Fruit fly (Drosophila melanogaster) whole organism, wandering third instar larva: ENCODE results near the gene CG46468.

Experiments used
- Abd-B ChIP-seq: fragments of >200 bp; optimal IDR thresholded peaks from 2 replicates; lab custom pipeline; 2017; ENCODE audit warnings: missing biosample characterization, missing genetic modification characterization
- CG32264 ChIP-seq: fragments of 200-800 bp; sonication (Bioruptor generic); optimal IDR thresholded peaks from 2 replicates; lab custom pipeline; 2016; ENCODE audit warnings: missing biosample characterization, missing genetic modification characterization
- CG9705 ChIP-seq: fragments of 200-800 bp; sonication (Bioruptor generic); optimal IDR thresholded peaks from 2 replicates; lab custom pipeline; 2018; ENCODE audit warnings: missing biosample characterization, mild to moderate bottlenecking, missing genetic modification characterization
- CrebA ChIP-seq: fragments of 200-800 bp; sonication (Bioruptor generic); optimal IDR thresholded peaks from 2 replicates; lab custom pipeline; 2016; ENCODE audit warnings: missing biosample characterization, mild to moderate bottlenecking, missing genetic modification characterization, borderline replicate concordance
- Dfd ChIP-seq: fragments of >200 bp; optimal IDR thresholded peaks from 2 replicates; lab custom pipeline; 2017; ENCODE audit warnings: missing biosample characterization, missing genetic modification characterization
- Dif ChIP-seq: fragments of 200-275, 200-300 bp; sonication (Bioruptor generic); optimal IDR thresholded peaks from 2 replicates; lab custom pipeline; 2018; ENCODE audit warnings: missing biosample characterization, missing genetic modification characterization; ENCODE audit not compliant: partially characterized antibody
- GATAd ChIP-seq: sonication (Bioruptor generic); optimal IDR thresholded peaks from 2 replicates; lab custom pipeline; 2016; ENCODE audit warnings: missing biosample characterization, missing genetic modification characterization
- HLH106 ChIP-seq: fragments of 200-800 bp; optimal IDR thresholded peaks from 3 replicates; lab custom pipeline; 2019; ENCODE audit warnings: missing biosample characterization, mild to moderate bottlenecking, missing genetic modification characterization, moderate library complexity
- Hnf4 ChIP-seq: fragments of 200-800 bp; sonication (Bioruptor generic); optimal IDR thresholded peaks from 2 replicates; lab custom pipeline; 2016; ENCODE audit warnings: missing biosample characterization, mild to moderate bottlenecking, missing genetic modification characterization
- Hr78 ChIP-seq: fragments of >200 bp; optimal IDR thresholded peaks from 2 replicates; lab custom pipeline; 2017; ENCODE audit warnings: missing biosample characterization, missing genetic modification characterization
- Hr83 ChIP-seq: fragments of 200-300 bp; sonication (Bioruptor generic); optimal IDR thresholded peaks from 2 replicates; lab custom pipeline; 2016; ENCODE audit warnings: missing biosample characterization, mild to moderate bottlenecking, missing genetic modification characterization, moderate library complexity; ENCODE audit not compliant: poor library complexity, severe bottlenecking
- Jra ChIP-seq: sonication (Bioruptor generic); optimal IDR thresholded peaks from 2 replicates; lab custom pipeline; 2016; ENCODE audit warnings: missing biosample characterization, missing genetic modification characterization
- Mio ChIP-seq: sonication (Bioruptor generic); optimal IDR thresholded peaks from 2 replicates; lab custom pipeline; 2016; ENCODE audit warnings: missing biosample characterization, missing genetic modification characterization
- Myc ChIP-seq: fragments of >200 bp; optimal IDR thresholded peaks from 2 replicates; lab custom pipeline; 2017
- N ChIP-seq: fragments of >200 bp; optimal IDR thresholded peaks from 2 replicates; lab custom pipeline; 2018; ENCODE audit warnings: missing biosample characterization, missing external identifiers, missing genetic modification characterization
- OdsH ChIP-seq: fragments of 200-800 bp; sonication (Bioruptor generic); optimal IDR thresholded peaks from 2 replicates; lab custom pipeline; 2016; ENCODE audit warnings: missing biosample characterization, mild to moderate bottlenecking, missing genetic modification characterization
- Rel ChIP-seq, 2 experiments: fragments of 200-800 bp; sonication (Bioruptor generic) in 1 of 2; optimal IDR thresholded peaks; 2 replicates in 1 of 2; 3 replicates in 1 of 2; lab custom pipeline; 2016 to 2019; ENCODE audit warnings: mild to moderate bottlenecking in 2 of 2, missing biosample characterization in 2 of 2, missing genetic modification characterization in 2 of 2, moderate library complexity in 1 of 2
- Sp1 ChIP-seq: fragments of 200-800 bp; sonication (Bioruptor generic); optimal IDR thresholded peaks from 3 replicates; lab custom pipeline; 2019; ENCODE audit warnings: missing biosample characterization, mild to moderate bottlenecking, missing genetic modification characterization, moderate library complexity
- Vsx2 ChIP-seq: fragments of 200-300, 225-300 bp; sonication (Bioruptor generic); optimal IDR thresholded peaks from 2 replicates; lab custom pipeline; 2018; ENCODE audit warnings: missing biosample characterization, missing genetic modification characterization; ENCODE audit not compliant: partially characterized antibody
- br ChIP-seq: fragments of 200-800 bp; sonication (Bioruptor generic); optimal IDR thresholded peaks from 2 replicates; lab custom pipeline; 2016; ENCODE audit warnings: missing biosample characterization, missing genetic modification characterization
- brk ChIP-seq: fragments of 200-800 bp; sonication (Bioruptor generic); optimal IDR thresholded peaks from 2 replicates; lab custom pipeline; 2016; ENCODE audit warnings: missing biosample characterization, mild to moderate bottlenecking, missing genetic modification characterization
- dl ChIP-seq, 2 experiments: fragments of 175-275, 200-275 bp in 1 of 2; fragments of 200-275 bp in 1 of 2; sonication (Bioruptor generic); optimal IDR thresholded peaks; lab custom pipeline; 2018; ENCODE audit warnings: mild to moderate bottlenecking in 2 of 2, missing biosample characterization in 2 of 2, missing genetic modification characterization in 2 of 2, moderate library complexity in 2 of 2; ENCODE audit not compliant: partially characterized antibody in 2 of 2, insufficient read depth in 1 of 2
- dmrt93B ChIP-seq: fragments of 200-800 bp; sonication (Bioruptor generic); optimal IDR thresholded peaks from 2 replicates; lab custom pipeline; 2018; ENCODE audit warnings: missing biosample characterization, mild to moderate bottlenecking, missing genetic modification characterization
- dsf ChIP-seq: sonication (Bioruptor generic); optimal IDR thresholded peaks from 2 replicates; lab custom pipeline; 2016; ENCODE audit warnings: missing biosample characterization, missing genetic modification characterization, borderline replicate concordance
- ey ChIP-seq: fragments of 200-800 bp; sonication (Bioruptor generic); optimal IDR thresholded peaks from 2 replicates; lab custom pipeline; 2016; ENCODE audit warnings: missing biosample characterization, missing genetic modification characterization
- foxo ChIP-seq, 2 experiments: fragments of 200-800 bp; sonication (Bioruptor generic); optimal IDR thresholded peaks; 2 replicates in 1 of 2; 3 replicates in 1 of 2; lab custom pipeline; 2016 to 2017; ENCODE audit warnings: missing biosample characterization in 2 of 2, missing genetic modification characterization in 2 of 2
- fru ChIP-seq: fragments of 200-800 bp; sonication (Bioruptor generic); optimal IDR thresholded peaks from 3 replicates; lab custom pipeline; 2016; ENCODE audit warnings: missing biosample characterization, mild to moderate bottlenecking, missing genetic modification characterization
- h ChIP-seq: fragments of 200-800 bp; sonication (Bioruptor generic); optimal IDR thresholded peaks from 3 replicates; lab custom pipeline; 2016; ENCODE audit warnings: missing biosample characterization, mild to moderate bottlenecking, missing genetic modification characterization
- jim ChIP-seq: fragments of 175-275, 200-325 bp; sonication (Bioruptor generic); optimal IDR thresholded peaks from 2 replicates; lab custom pipeline; 2016; ENCODE audit warnings: missing biosample characterization, mild to moderate bottlenecking, missing genetic modification characterization
- lola ChIP-seq: fragments of >200 bp; optimal IDR thresholded peaks from 2 replicates; lab custom pipeline; 2017; ENCODE audit warnings: missing biosample characterization, missing genetic modification characterization
- pan ChIP-seq: fragments of >200 bp; optimal IDR thresholded peaks from 2 replicates; lab custom pipeline; 2017
- psq ChIP-seq: fragments of 200-800 bp; sonication (Bioruptor generic); optimal IDR thresholded peaks from 3 replicates; lab custom pipeline; 2017; ENCODE audit warnings: missing biosample characterization, mild to moderate bottlenecking, missing genetic modification characterization, moderate library complexity
- rgr ChIP-seq: fragments of 200-800 bp; sonication (Bioruptor generic); optimal IDR thresholded peaks from 3 replicates; lab custom pipeline; 2016; ENCODE audit warnings: missing biosample characterization, mild to moderate bottlenecking, missing genetic modification characterization
- sage ChIP-seq: fragments of 200-800 bp; sonication (Bioruptor generic); optimal IDR thresholded peaks from 2 replicates; lab custom pipeline; 2016; ENCODE audit warnings: missing biosample characterization, mild to moderate bottlenecking, missing genetic modification characterization
- sv ChIP-seq: fragments of 200-800 bp; sonication (Bioruptor generic); optimal IDR thresholded peaks from 3 replicates; lab custom pipeline; 2016; ENCODE audit warnings: missing biosample characterization, missing genetic modification characterization
- tai ChIP-seq: sonication (Bioruptor generic); optimal IDR thresholded peaks from 2 replicates; lab custom pipeline; 2016; ENCODE audit warnings: missing biosample characterization, missing genetic modification characterization
- usp ChIP-seq: fragments of >200 bp; optimal IDR thresholded peaks from 2 replicates; lab custom pipeline; 2017; ENCODE audit warnings: missing biosample characterization, missing genetic modification characterization
- woc ChIP-seq: sonication (Bioruptor generic); optimal IDR thresholded peaks from 2 replicates; lab custom pipeline; 2016; ENCODE audit warnings: missing biosample characterization, mild to moderate bottlenecking, missing genetic modification characterization

Gene CG46468

DNA sequence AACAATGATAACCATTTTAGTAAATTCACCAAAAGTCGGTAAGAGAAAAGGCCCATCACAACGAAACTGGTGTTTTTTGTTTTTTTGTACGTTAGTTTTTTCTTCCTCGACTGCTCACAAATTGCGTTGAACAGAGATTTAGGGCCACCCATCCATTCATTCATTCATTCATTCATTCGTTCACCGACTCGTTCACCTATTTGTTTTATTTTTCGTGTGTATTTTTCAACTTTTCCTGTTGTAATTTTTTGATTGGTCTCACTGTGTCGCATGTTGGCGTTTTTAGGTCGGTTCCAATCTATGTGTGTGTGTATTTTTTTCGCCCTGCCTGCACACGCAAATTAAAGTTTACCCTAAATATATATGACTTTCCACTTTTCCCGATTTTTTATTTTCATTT lies 40.3 kb downstream of the CG46468 start:
- TF ChIP-seq tai (GFP tag; lab: Kevin White, UChicago) = no peak
- TF ChIP-seq, all 38 proteins: peak for 0

DNA sequence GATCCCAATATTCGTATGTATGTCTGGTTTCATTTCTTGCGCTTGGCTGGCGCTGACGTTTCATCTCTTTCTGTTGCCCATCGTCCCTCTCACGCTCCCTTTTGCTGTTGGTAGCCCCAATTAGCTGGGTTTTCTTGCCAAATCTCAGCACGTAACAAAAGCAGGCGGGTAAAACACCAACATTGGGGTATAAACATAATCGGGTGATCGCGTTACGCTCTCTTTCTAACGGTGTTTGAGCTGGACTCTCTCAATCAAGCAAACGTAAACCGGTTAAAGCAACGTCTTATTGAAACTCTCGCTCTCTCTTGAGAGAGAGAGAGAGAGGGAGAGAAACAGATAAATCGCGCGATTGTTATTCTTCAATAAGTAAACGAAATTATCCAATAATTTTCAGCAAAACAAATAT lies 42.5 kb downstream of the CG46468 start:
- no peak for TF ChIP-seq ey (GFP tag; lab: Kevin White, UChicago)
- peak; percentile 51 for TF ChIP-seq Dif (GFP tag; lab: Kevin White, UChicago)
- no peak for TF ChIP-seq Mio
- no peak for TF ChIP-seq Dfd (GFP tag; lab: Kevin White, UChicago)
- no peak for TF ChIP-seq h (GFP tag; lab: Kevin White, UChicago)
- TF ChIP-seq Jra (GFP tag; lab: Kevin White, UChicago) = no peak
- no peak for TF ChIP-seq sv
- TF ChIP-seq CG9705 = no peak
- no peak for TF ChIP-seq dl (GFP tag; optimal IDR thresholded peaks at IDR 0.05; lab: Kevin White, UChicago; ENCODE audit: insufficient read depth in 1 of 2, partially characterized antibody in 2 of 2)
- no peak for TF ChIP-seq usp
- peak; percentile 85 for TF ChIP-seq Vsx2 (GFP tag; lab: Kevin White, UChicago)

DNA sequence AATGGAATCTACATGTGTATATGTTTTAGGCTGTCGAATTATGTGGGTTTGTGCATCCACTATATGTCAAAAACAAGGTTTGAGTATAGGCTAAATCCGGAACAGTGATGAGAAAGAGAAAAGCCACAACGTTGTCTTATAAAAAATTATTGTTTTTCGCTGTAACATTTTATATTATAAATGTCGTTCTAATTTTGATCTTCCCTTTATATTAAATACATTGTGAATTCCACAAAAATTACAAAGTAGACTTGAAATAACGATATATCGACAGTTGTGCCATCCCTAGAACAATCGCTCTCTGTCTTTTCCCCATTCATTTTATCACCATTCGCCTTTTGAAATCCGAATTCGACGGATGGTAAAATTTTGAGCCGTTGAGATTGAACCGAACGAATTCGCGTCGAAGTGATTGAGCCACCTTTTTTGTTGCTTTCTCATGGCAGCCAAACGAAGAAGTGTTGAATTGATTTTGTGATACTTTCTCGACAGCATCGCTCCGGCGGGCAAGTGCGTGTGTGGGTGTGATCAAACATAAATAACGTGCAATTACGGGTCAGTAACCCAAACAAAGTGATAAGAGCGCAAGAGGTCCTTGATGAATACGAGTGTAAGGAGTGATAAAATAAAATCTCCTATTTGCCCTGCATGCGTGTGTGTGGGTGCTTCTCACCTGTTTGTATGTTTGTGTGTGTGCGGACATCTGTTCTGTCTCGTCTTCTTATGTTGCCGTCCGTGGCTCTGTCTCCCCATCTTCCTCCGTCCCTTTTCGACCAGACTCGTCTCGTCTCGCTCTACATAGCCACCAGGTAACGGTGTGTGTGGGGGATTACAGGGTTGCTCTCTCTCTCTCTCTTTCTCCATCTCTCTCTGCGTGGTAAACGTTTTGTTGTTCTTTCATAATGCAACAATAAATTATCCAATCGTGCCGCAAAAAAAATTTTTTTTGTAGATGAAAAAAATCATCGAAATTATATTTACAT lies 44.1 kb downstream of the CG46468 start, which contains the start of gene Oatp30B:
TSS of gene Oatp30B (plus strand) at position 325 of the 983 bp plus-strand sequence.
- TF ChIP-seq Hr83 (GFP tag; lab: Kevin White, UChicago) (peak; percentile 82), N (peak; percentile 29), sage (GFP tag; lab: Kevin White, UChicago) (peak; percentile 91), rgr (peak; percentile 96), ey (GFP tag; lab: Kevin White, UChicago) (peak; percentile 95), foxo (GFP tag; optimal IDR thresholded peaks at IDR 0.05; lab: Kevin White, UChicago) (peak; percentile 62 to 96), Mio (peak; percentile 31), Dif (GFP tag; lab: Kevin White, UChicago) (peak; percentile 50), CG9705 (peak; percentile 91), Hr78 (GFP tag; lab: Kevin White, UChicago) (no peak), lola (GFP tag; lab: Kevin White, UChicago) (no peak), br (peak; percentile 93), OdsH (peak; percentile 90), h (GFP tag; lab: Kevin White, UChicago) (peak; percentile 96), Dfd (GFP tag; lab: Kevin White, UChicago) (no peak), jim (no peak), pan (lab: Kevin White, UChicago) (no peak), Vsx2 (GFP tag; lab: Kevin White, UChicago) (no peak), brk (peak; percentile 97), fru (GFP tag; lab: Kevin White, UChicago) (peak; percentile 94), GATAd (peak; percentile 77), Hnf4 (GFP tag; lab: Kevin White, UChicago) (peak; percentile 96), CrebA (peak; percentile 77), woc (GFP tag; lab: Kevin White, UChicago) (peak; percentile 92), dl (GFP tag; optimal IDR thresholded peaks at IDR 0.05; lab: Kevin White, UChicago; ENCODE audit: insufficient read depth in 1 of 2, partially characterized antibody in 2 of 2) (no peak), Rel (GFP tag; optimal IDR thresholded peaks at IDR 0.05; lab: Kevin White, UChicago) (peak; percentile 14), Rel (tag; optimal IDR thresholded peaks at IDR 0.05; lab: Kevin White, UChicago) (peak; percentile 79), dmrt93B (peak; percentile 87), Abd-B (no peak), Jra (GFP tag; lab: Kevin White, UChicago) (peak; percentile 93), tai (GFP tag; lab: Kevin White, UChicago) (peak; percentile 94), sv (peak; percentile 98), psq (GFP tag; lab: Kevin White, UChicago) (peak; percentile 99), Myc (lab: Kevin White, UChicago) (peak; percentile 83), dsf (GFP tag; lab: Kevin White, UChicago) (peak; percentile 89), Sp1 (GFP tag; lab: Kevin White, UChicago) (peak; percentile 91), usp (no peak), HLH106 (tag; lab: Kevin White, UChicago) (peak; percentile 96), CG32264 (GFP tag; lab: Kevin White, UChicago) (peak; percentile 76)
